Worm (Caenorhabditis elegans) whole organism, early embryonic: ENCODE results near the gene ZK632.2.

Experiments
- F13C5.2 ChIP-seq: sonication (generic microtip); optimal IDR thresholded peaks from 2 replicates; lab custom pipeline; 2017; ENCODE audit warnings: mild to moderate bottlenecking, missing genetic modification characterization, inconsistent platforms, missing compliant biosample characterization
- aly-1 ChIP-seq: sonication (generic microtip); optimal IDR thresholded peaks from 2 replicates; lab custom pipeline; 2016; ENCODE audit warnings: missing genetic modification characterization, missing compliant biosample characterization
- ama-1 ChIP-seq: fragments of 150-350 bp; optimal IDR thresholded peaks from 2 replicates; lab custom pipeline; 2014
- ceh-36 ChIP-seq: sonication (generic microtip); optimal IDR thresholded peaks from 2 replicates; lab custom pipeline; 2016; ENCODE audit warnings: missing genetic modification characterization, inconsistent platforms, missing compliant biosample characterization
- ets-7 ChIP-seq: sonication (generic microtip); optimal IDR thresholded peaks from 2 replicates; lab custom pipeline; 2016; ENCODE audit warnings: missing genotype, missing genetic modification characterization, missing compliant biosample characterization
- flt-1 ChIP-seq: fragments of 200-800 bp; sonication (Bioruptor generic); IDR thresholded peaks from 2 replicates; pipeline ENCODE4 v1.3.6; 2022; ENCODE audit warnings: missing genetic modification characterization, missing compliant biosample characterization
- hnd-1 ChIP-seq: sonication (generic microtip); optimal IDR thresholded peaks from 2 replicates; lab custom pipeline; 2016; ENCODE audit warnings: missing genetic modification characterization, missing compliant biosample characterization
- sea-1 ChIP-seq: fragments of 200-800 bp; sonication (Bioruptor generic); conservative IDR thresholded peaks from 2 replicates; pipeline ENCODE4 v1.3.6; 2022; ENCODE audit warnings: missing genetic modification characterization, missing compliant biosample characterization
- tbx-37 ChIP-seq: fragments of 200-800 bp; sonication (Bioruptor generic); conservative IDR thresholded peaks from 2 replicates; pipeline ENCODE4 v1.3.6; 2022; ENCODE audit warnings: missing genetic modification reagents, missing genetic modification characterization, missing compliant biosample characterization
- tra-4 ChIP-seq: sonication (generic microtip); optimal IDR thresholded peaks from 2 replicates; lab custom pipeline; 2017; ENCODE audit warnings: missing genetic modification characterization, missing compliant biosample characterization

- TF ChIP-seq sea-1 (GFP tag; lab: Robert Waterston, UW) (no peak), ama-1 (lab: Kevin White, UChicago) (no peak), hnd-1 (tag; lab: Kevin White, UChicago) (no peak), ets-7 (tag; lab: Kevin White, UChicago) (no peak), aly-1 (tag; lab: Kevin White, UChicago) (no peak), flt-1 (GFP tag; lab: Robert Waterston, UW) (no peak), tbx-37 (GFP tag; lab: Robert Waterston, UW) (no peak), tra-4 (tag; lab: Kevin White, UChicago) (no peak), F13C5.2 (tag; lab: Kevin White, UChicago) (no peak), ceh-36 (tag; lab: Kevin White, UChicago) (no peak)
These were observed 36.0 kb downstream of the ZK632.2 start, which contains the start of gene K11H3.8 for ce11 chrIII:9834888-9835287.
